Worm (Caenorhabditis elegans) whole organism, young adult: Measurements from ENCODE around the gene fbxc-21.
A peak's percentile ranks its signal among the peaks of the same experiment; 100 is the strongest.

Experiments
- B0035.1 ChIP-seq: sonication (generic microtip); optimal IDR thresholded peaks from 2 replicates; lab custom pipeline; 2016; ENCODE audit warnings: missing genetic modification characterization, mild to moderate bottlenecking, missing compliant biosample characterization, missing genotype, missing genetic modification reagents
- F10E7.11 ChIP-seq: sonication (generic microtip); optimal IDR thresholded peaks from 2 replicates; lab custom pipeline; 2017; ENCODE audit warnings: mild to moderate bottlenecking, missing genetic modification characterization, moderate library complexity, missing compliant biosample characterization
- F22D6.2 ChIP-seq: sonication (generic microtip); optimal IDR thresholded peaks from 2 replicates; lab custom pipeline; 2016; ENCODE audit warnings: mild to moderate bottlenecking, missing genetic modification characterization, missing compliant biosample characterization
- F23B12.7 ChIP-seq: sonication (generic microtip); optimal IDR thresholded peaks from 2 replicates; lab custom pipeline; 2017; ENCODE audit warnings: missing genetic modification characterization, mild to moderate bottlenecking, missing compliant biosample characterization, antibody characterized with exemption, moderate library complexity; ENCODE audit not compliant: insufficient read depth
- F39B2.1 ChIP-seq: fragments of 200-800 bp; sonication (Bioruptor generic); IDR thresholded peaks from 2 replicates; pipeline ENCODE4 v1.3.6; 2022; ENCODE audit warnings: missing genetic modification reagents, missing genetic modification characterization, missing compliant biosample characterization
- F55B11.4 ChIP-seq: sonication (generic microtip); optimal IDR thresholded peaks from 2 replicates; lab custom pipeline; 2016; ENCODE audit warnings: missing compliant biosample characterization, missing genetic modification characterization, borderline replicate concordance; ENCODE audit not compliant: insufficient read depth
- K11D2.4 ChIP-seq: fragments of 200-800 bp; sonication (Bioruptor generic); IDR thresholded peaks from 2 replicates; pipeline ENCODE4 v1.3.6; 2022; ENCODE audit warnings: missing genetic modification reagents, missing genetic modification characterization, missing compliant biosample characterization
- T07F8.4 ChIP-seq: sonication (generic microtip); optimal IDR thresholded peaks from 2 replicates; lab custom pipeline; 2016; ENCODE audit warnings: mild to moderate bottlenecking, missing genetic modification characterization, moderate library complexity, missing compliant biosample characterization
- Y56A3A.18 ChIP-seq: fragments of 200-800 bp; sonication (Bioruptor generic); IDR thresholded peaks from 2 replicates; pipeline ENCODE4 v1.3.6; 2022; ENCODE audit warnings: missing genetic modification reagents, missing genetic modification characterization, missing compliant biosample characterization
- ZK185.1 ChIP-seq: sonication (generic microtip); optimal IDR thresholded peaks from 2 replicates; lab custom pipeline; 2016; ENCODE audit warnings: mild to moderate bottlenecking, missing genetic modification characterization, missing compliant biosample characterization; ENCODE audit not compliant: poor library complexity, severe bottlenecking
- aptf-2 ChIP-seq: fragments of 200-800 bp; sonication (Bioruptor generic); conservative IDR thresholded peaks from 2 replicates; pipeline ENCODE4 v1.3.6; 2022; ENCODE audit warnings: missing genetic modification reagents, missing genetic modification characterization, missing compliant biosample characterization
- aptf-3 ChIP-seq: fragments of 200-800 bp; sonication (Bioruptor generic); IDR thresholded peaks from 2 replicates; pipeline ENCODE4 v1.3.6; 2022; ENCODE audit warnings: missing genetic modification characterization, missing compliant biosample characterization
- attf-3 ChIP-seq: fragments of 200-800 bp; sonication (Bioruptor generic); conservative IDR thresholded peaks from 2 replicates; pipeline ENCODE4 v1.3.6; 2022; ENCODE audit warnings: missing genetic modification reagents, missing genetic modification characterization, missing compliant biosample characterization
- bed-1 ChIP-seq: fragments of 200-800 bp; sonication (Bioruptor generic); IDR thresholded peaks from 2 replicates; pipeline ENCODE4 v1.3.6; 2022; ENCODE audit warnings: missing genetic modification reagents, missing genetic modification characterization, missing compliant biosample characterization
- cebp-2 ChIP-seq: fragments of 200-800 bp; sonication (Bioruptor generic); IDR thresholded peaks from 2 replicates; pipeline ENCODE4 v1.3.6; 2022; ENCODE audit warnings: missing genetic modification characterization, missing compliant biosample characterization
- ceh-58 ChIP-seq: fragments of 200-800 bp; sonication (Bioruptor generic); IDR thresholded peaks from 2 replicates; pipeline ENCODE4 v1.3.6; 2022; ENCODE audit warnings: missing genetic modification characterization, missing compliant biosample characterization
- dox-1 ChIP-seq: fragments of 200-800 bp; sonication (Bioruptor generic); IDR thresholded peaks from 2 replicates; pipeline ENCODE4 v1.3.6; 2022; ENCODE audit warnings: missing genetic modification reagents, missing genetic modification characterization, missing compliant biosample characterization
- dpff-1 ChIP-seq: sonication (generic microtip); optimal IDR thresholded peaks from 2 replicates; lab custom pipeline; 2017; ENCODE audit warnings: mild to moderate bottlenecking, missing genetic modification characterization, missing compliant biosample characterization
- efl-1 ChIP-seq: fragments of 150-350 bp; optimal IDR thresholded peaks from 2 replicates; lab custom pipeline; 2014; ENCODE audit warnings: missing biosample characterization, missing genetic modification reagents, missing genetic modification characterization
- ekl-4 ChIP-seq: fragments of 200-800 bp; sonication (Bioruptor generic); IDR thresholded peaks from 2 replicates; pipeline ENCODE4 v1.3.6; 2022; ENCODE audit warnings: missing genetic modification reagents, missing genetic modification characterization, missing compliant biosample characterization
- hmg-20 ChIP-seq: fragments of 200-800 bp; sonication (Bioruptor generic); IDR thresholded peaks from 2 replicates; pipeline ENCODE4 v1.3.6; 2022; ENCODE audit warnings: missing genetic modification reagents, missing genetic modification characterization, missing compliant biosample characterization
- hrde-1 ChIP-seq: sonication (generic microtip); optimal IDR thresholded peaks from 2 replicates; lab custom pipeline; 2016; ENCODE audit warnings: missing genetic modification characterization, mild to moderate bottlenecking, missing compliant biosample characterization, moderate library complexity, missing genotype, missing genetic modification reagents, borderline replicate concordance
- lag-1 ChIP-seq: fragments of 200-800 bp; sonication (Bioruptor generic); IDR thresholded peaks from 2 replicates; pipeline ENCODE4 v1.3.6; 2022; ENCODE audit warnings: missing genetic modification reagents, missing genetic modification characterization, missing compliant biosample characterization
- lin-40 ChIP-seq: sonication (generic microtip); optimal IDR thresholded peaks from 2 replicates; lab custom pipeline; 2016; ENCODE audit warnings: missing genetic modification characterization, mild to moderate bottlenecking, missing compliant biosample characterization, missing genotype, missing genetic modification reagents
- lir-1 ChIP-seq: fragments of 200-800 bp; sonication (Bioruptor generic); conservative IDR thresholded peaks from 2 replicates; pipeline ENCODE4 v1.3.6; 2022; ENCODE audit warnings: missing genetic modification reagents, missing genetic modification characterization, missing compliant biosample characterization
- madf-8 ChIP-seq: fragments of 200-800 bp; sonication (Bioruptor generic); conservative IDR thresholded peaks from 2 replicates; pipeline ENCODE4 v1.3.6; 2022; ENCODE audit warnings: missing genetic modification reagents, missing genetic modification characterization, missing compliant biosample characterization
- mes-4 ChIP-seq: sonication (generic microtip); optimal IDR thresholded peaks from 2 replicates; lab custom pipeline; 2016; ENCODE audit warnings: missing genotype, missing genetic modification characterization, missing compliant biosample characterization
- nhr-90 ChIP-seq: sonication (generic microtip); optimal IDR thresholded peaks from 2 replicates; lab custom pipeline; 2016; ENCODE audit warnings: missing genotype, mild to moderate bottlenecking, missing genetic modification characterization, missing compliant biosample characterization
- repo-1 ChIP-seq: sonication (generic microtip); optimal IDR thresholded peaks from 2 replicates; lab custom pipeline; 2017; ENCODE audit warnings: mild to moderate bottlenecking, missing genetic modification characterization, missing compliant biosample characterization
- sdz-38 ChIP-seq: sonication (generic microtip); optimal IDR thresholded peaks from 2 replicates; lab custom pipeline; 2016; ENCODE audit warnings: missing genotype, missing genetic modification characterization, missing compliant biosample characterization
- unc-130 ChIP-seq: sonication (generic microtip); optimal IDR thresholded peaks from 2 replicates; lab custom pipeline; 2016; ENCODE audit warnings: missing genetic modification reagents, missing genetic modification characterization, missing compliant biosample characterization
- unc-62 ChIP-seq: fragments of 150-350 bp; optimal IDR thresholded peaks from 2 replicates; lab custom pipeline; 2014; ENCODE audit warnings: missing biosample characterization, missing genetic modification reagents, missing genetic modification characterization
- xnd-1 ChIP-seq: sonication (generic microtip); optimal IDR thresholded peaks from 2 replicates; lab custom pipeline; 2016; ENCODE audit warnings: missing genotype, missing genetic modification reagents, missing genetic modification characterization, missing compliant biosample characterization
- zim-3 ChIP-seq: sonication (generic microtip); optimal IDR thresholded peaks from 2 replicates; lab custom pipeline; 2017; ENCODE audit warnings: mild to moderate bottlenecking, missing genetic modification characterization, moderate library complexity, missing compliant biosample characterization
- ztf-22 ChIP-seq: fragments of 200-800 bp; sonication (Bioruptor generic); optimal IDR thresholded peaks from 2 replicates; lab custom pipeline; 2018; ENCODE audit warnings: mild to moderate bottlenecking, missing genetic modification characterization, moderate library complexity, missing compliant biosample characterization
- ztf-25 ChIP-seq: fragments of 200-800 bp; sonication (Bioruptor generic); IDR thresholded peaks from 2 replicates; pipeline ENCODE4 v1.3.6; 2022; ENCODE audit warnings: missing genetic modification reagents, missing genetic modification characterization, missing compliant biosample characterization

Gene fbxc-21

DNA sequence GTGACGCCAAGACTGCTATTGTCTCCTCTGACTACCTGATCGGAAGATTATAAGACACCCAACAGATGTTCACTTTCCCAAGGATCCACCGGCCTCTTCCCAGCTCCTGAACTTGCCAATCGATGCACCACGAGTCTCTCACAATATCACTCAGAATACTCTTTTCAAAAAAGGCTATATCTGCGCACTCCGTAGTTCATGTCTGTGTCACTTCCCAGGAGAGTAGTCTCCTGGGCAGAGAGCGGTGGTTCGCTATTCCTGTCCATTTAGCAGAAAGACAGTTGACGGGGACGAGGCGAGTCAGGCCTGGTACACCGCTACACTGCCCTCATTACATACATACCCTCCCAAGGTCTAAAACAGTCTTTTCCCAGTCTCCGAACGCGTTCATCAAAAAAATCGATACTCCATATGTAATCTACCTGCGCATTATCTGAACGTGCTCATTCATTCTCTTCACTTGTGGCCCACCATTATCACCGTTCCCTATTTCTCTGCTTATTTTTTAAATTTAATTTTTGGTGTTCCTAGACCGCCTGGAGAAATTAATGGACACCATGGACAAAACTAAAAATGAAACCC lies 22.1 kb upstream of the fbxc-21 start, which contains the start of gene btb-6:
btb-6 (plus strand) TSS at position 532 of the 582 bp plus-strand sequence.
- TF ChIP-seq nhr-90: no peak
- no peak for TF ChIP-seq F23B12.7 (tag; lab: Kevin White, UChicago)
- no peak for TF ChIP-seq F10E7.11 (tag; lab: Kevin White, UChicago)
- 0 out of 2 replicates have a peak, but pooled peaks have one; percentile 47 for TF ChIP-seq bed-1
- peak; percentile 87; the same call in 1 of the 2 replicates for TF ChIP-seq aptf-3
- TF ChIP-seq cebp-2 (GFP tag; lab: Robert Waterston, UW): no peak
- peak; percentile 97 for TF ChIP-seq aptf-2
- TF ChIP-seq unc-62: no peak

DNA sequence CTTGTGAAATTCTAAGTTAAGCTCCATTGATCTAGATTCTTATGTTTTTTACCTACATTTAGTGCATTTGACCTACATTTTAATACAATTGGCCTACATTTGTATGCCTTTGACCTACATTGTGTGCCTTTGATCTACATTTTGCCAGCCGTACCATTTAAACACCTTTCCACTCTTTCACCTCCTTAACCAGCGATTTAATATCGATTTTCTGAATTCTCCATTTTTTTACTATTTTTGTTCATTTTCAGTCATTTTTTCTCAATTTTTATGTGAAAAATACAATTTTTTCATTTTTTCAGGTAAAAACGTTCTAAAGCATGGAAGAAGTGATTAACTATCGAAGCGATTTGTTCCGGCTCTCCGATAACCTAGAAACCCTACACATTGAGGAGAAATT lies 20.2 kb upstream of the fbxc-21 start, which contains the start of gene btb-7:
btb-7 (plus strand) TSS at position 301 of the 400 bp plus-strand sequence.
- TF ChIP-seq efl-1 (GFP tag; lab: Kevin White, UChicago): peak; percentile 47
- TF ChIP-seq F55B11.4 (tag; lab: Kevin White, UChicago): no peak

ce11 chrII:1709959-1710358 lies 17.2 kb upstream of the fbxc-21 start, which contains the start of gene fbxa-184:
Gene fbxa-184 (plus strand): TSS chrII:1710259.
- TF ChIP-seq mes-4 (tag; lab: Kevin White, UChicago) (no peak), F22D6.2 (tag; lab: Kevin White, UChicago) (no peak), ceh-58 (GFP tag; lab: Robert Waterston, UW) (no peak), aptf-2 (peak; percentile 81), attf-3 (GFP tag; lab: Robert Waterston, UW) (no peak), T07F8.4 (tag; lab: Kevin White, UChicago) (no peak), K11D2.4 (GFP tag; lab: Robert Waterston, UW) (no peak), lir-1 (GFP tag; lab: Robert Waterston, UW) (no peak)

DNA sequence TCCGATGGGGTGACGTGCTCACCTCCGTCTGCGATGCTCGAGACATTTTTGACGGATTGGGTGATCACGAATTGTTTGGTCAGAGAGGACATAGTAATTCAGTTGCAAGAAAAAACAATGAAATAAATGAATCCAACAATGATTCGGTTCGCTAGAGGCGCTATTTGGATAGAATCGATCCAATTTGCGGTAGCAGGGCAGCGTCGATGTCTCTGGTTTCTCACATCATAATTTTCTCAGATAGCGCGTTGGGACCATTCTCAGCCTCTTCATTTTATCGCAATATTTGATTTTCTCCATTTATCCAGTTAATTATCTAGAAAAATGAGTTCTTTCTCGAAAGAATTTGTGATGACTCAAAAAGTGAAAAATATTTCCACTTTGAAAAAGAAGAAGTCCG lies 13.7 kb upstream of the fbxc-21 start, which contains the start of gene sdz-18:
sdz-18 (minus strand) TSS at position 101 of the 400 bp plus-strand sequence.
- TF ChIP-seq F55B11.4 (tag; lab: Kevin White, UChicago) (no peak), dox-1 (GFP tag; lab: Robert Waterston, UW) (no peak), bed-1 (no peak), unc-130 (no peak), ZK185.1 (no peak), Y56A3A.18 (GFP tag; lab: Robert Waterston, UW) (no peak)

ce11 chrII:1703363-1703762 lies 10.6 kb upstream of the fbxc-21 start, which contains the start of gene fbxb-47:
Gene fbxb-47 (minus strand): TSS chrII:1703463.
- TF ChIP-seq B0035.1 (tag; lab: Kevin White, UChicago): no peak
- TF ChIP-seq lin-40 (tag; lab: Kevin White, UChicago): no peak
- no peak for TF ChIP-seq zim-3 (tag; lab: Kevin White, UChicago)
- no peak for TF ChIP-seq dpff-1 (tag; lab: Kevin White, UChicago)
- TF ChIP-seq xnd-1: no peak
- no peak for TF ChIP-seq cebp-2 (GFP tag; lab: Robert Waterston, UW)
- TF ChIP-seq madf-8: no peak
- no peak for TF ChIP-seq ztf-25
- TF ChIP-seq F39B2.1 (GFP tag; lab: Robert Waterston, UW): no peak
- TF ChIP-seq sdz-38 (tag; lab: Kevin White, UChicago): no peak
- no peak for TF ChIP-seq hrde-1 (tag; lab: Kevin White, UChicago)
- TF ChIP-seq ztf-22 (GFP tag; lab: Kevin White, UChicago): no peak
- no peak for TF ChIP-seq ekl-4 (GFP tag; lab: Robert Waterston, UW)
- no peak for TF ChIP-seq repo-1 (tag; lab: Kevin White, UChicago)
- no peak for TF ChIP-seq hmg-20 (GFP tag; lab: Robert Waterston, UW)
- no peak for TF ChIP-seq lag-1 (GFP tag; lab: Robert Waterston, UW)
- TF ChIP-seq F55B11.4 (tag; lab: Kevin White, UChicago): no peak
